Worm (Caenorhabditis elegans): ENCODE measurements around the gene his-74.

DNA sequence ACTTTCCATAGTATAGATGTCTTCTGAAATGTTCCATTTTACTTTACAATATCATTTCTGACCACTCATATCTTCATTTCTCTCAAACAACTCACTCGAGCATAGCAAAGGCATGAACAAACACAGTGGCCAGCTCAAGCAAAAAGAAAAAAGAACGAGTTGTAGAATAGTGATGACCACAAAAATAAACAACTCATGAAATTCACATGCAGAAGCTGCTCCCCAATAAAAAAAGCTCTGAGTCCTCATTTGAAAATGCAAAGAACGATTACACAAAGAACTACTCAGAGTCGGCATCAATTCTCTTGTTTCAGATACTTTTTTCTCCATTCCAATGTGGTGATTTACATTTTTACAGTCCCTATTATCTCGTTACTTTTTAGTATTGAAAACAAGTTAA is 25.4 kb downstream of the his-74 start:
- TF ChIP-seq ama-1 (optimal IDR thresholded peaks at IDR 0.05), result no peak
- TF ChIP-seq hmg-4 (GFP tag; optimal IDR thresholded peaks at IDR 0.05), result no peak
- TF ChIP-seq hmbx-1 (tag; optimal IDR thresholded peaks at IDR 0.05), result no peak
- TF ChIP-seq aly-1 (tag; optimal IDR thresholded peaks at IDR 0.05), result no peak
- TF ChIP-seq ceh-13 (GFP tag; optimal IDR thresholded peaks at IDR 0.05), result no peak
- no peak for TF ChIP-seq flt-1 (GFP tag; IDR thresholded peaks at IDR 0.05)
- TF ChIP-seq F13C5.2 (tag; optimal IDR thresholded peaks at IDR 0.05), result no peak
- no peak for TF ChIP-seq ceh-36 (tag; optimal IDR thresholded peaks at IDR 0.05)
- no peak for TF ChIP-seq tbx-11 (GFP tag; IDR thresholded peaks at IDR 0.05)
- no peak for TF ChIP-seq hnd-1 (tag; optimal IDR thresholded peaks at IDR 0.05)
- TF ChIP-seq B0310.2 (tag; optimal IDR thresholded peaks at IDR 0.05), result no peak
- no peak for TF ChIP-seq scrt-1 (GFP tag; IDR thresholded peaks at IDR 0.05)
- no peak for TF ChIP-seq tra-4 (tag; optimal IDR thresholded peaks at IDR 0.05)
- TF ChIP-seq tbx-37 (GFP tag; conservative IDR thresholded peaks at IDR 0.05), result no peak
